Worm (Caenorhabditis elegans): ENCODE results near the gene F08D12.12.

The F08D12.12 gene

DNA sequence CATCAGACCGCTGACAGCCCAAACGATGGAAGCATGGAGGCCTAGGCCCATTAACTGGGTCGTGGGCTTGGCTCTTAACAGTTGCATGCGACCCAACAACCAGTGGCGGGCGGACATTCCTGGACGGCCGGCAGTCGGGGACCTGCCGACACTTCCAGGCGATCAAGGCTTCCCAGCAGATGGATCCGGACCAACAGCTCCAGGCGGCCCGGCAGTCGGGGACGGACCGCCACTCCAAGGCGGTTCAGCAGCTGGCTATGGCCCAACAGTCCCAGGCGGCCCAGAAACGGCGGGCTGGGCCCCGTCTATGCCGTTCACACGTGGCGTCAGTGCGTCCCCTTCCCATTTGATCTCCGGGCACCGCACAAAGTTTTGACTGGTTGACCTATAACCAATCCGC is 45.5 kb downstream of the F08D12.12 start:
- peak; percentile 29 for TF ChIP-seq F57A8.1 (GFP tag; optimal IDR thresholded peaks at IDR 0.05)
- TF ChIP-seq F52B5.7 (tag; optimal IDR thresholded peaks at IDR 0.05) = peak; percentile 52
- 0 out of 2 replicates have a peak, but pooled peaks have one; percentile 9 for TF ChIP-seq dox-1 (GFP tag; IDR thresholded peaks at IDR 0.05)
- TF ChIP-seq madf-3 (GFP tag; IDR thresholded peaks at IDR 0.05) = no peak
- TF ChIP-seq let-526 (GFP tag; IDR thresholded peaks at IDR 0.05) = no peak
- TF ChIP-seq lin-54 (GFP tag; optimal IDR thresholded peaks at IDR 0.05) = no peak
- TF ChIP-seq D2030.7 (GFP tag; IDR thresholded peaks at IDR 0.05) = no peak
- TF ChIP-seq lag-1 (GFP tag; IDR thresholded peaks at IDR 0.05) = no peak
- TF ChIP-seq tlf-1 (GFP tag; optimal IDR thresholded peaks at IDR 0.05) = no peak
- TF ChIP-seq zfh-2 (GFP tag; conservative IDR thresholded peaks at IDR 0.05) = peak; percentile 89
- no peak for TF ChIP-seq ceh-91 (GFP tag; IDR thresholded peaks at IDR 0.05)
- TF ChIP-seq egrh-3 (GFP tag; IDR thresholded peaks at IDR 0.05) = peak; percentile 91
- TF ChIP-seq mel-28 (tag; optimal IDR thresholded peaks at IDR 0.05; ENCODE audit: borderline replicate concordance) = no peak
- TF ChIP-seq F37B4.10 (GFP tag; IDR thresholded peaks at IDR 0.05) = 0 out of 2 replicates have a peak, but pooled peaks have one; percentile 4

DNA sequence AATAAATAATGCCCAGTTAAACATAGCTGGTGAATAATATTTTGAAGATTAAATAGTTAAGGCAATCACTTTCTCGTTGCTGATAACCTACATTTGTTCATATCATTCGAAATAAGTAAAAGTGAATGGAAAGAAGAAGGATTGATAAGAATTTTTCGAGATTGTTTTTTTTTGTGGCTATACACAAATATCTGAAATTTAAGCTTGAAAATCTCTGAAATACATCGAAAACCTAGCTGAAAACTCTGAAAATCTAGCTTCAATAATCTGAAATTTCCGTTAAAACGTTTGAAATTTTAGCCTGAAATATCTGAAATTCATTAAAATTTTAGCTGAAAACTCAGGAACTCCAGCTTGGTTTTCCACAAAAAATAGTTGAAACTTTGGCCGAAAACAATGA is 47.3 kb downstream of the F08D12.12 start, which contains the start of gene T05A8.6:
T05A8.6 (minus strand) TSS at position 101 of the 400 bp plus-strand sequence.
- TF ChIP-seq snpc-4 (GFP tag; optimal IDR thresholded peaks at IDR 0.05) = no peak
- no peak for TF ChIP-seq snpc-4 (tag; optimal IDR thresholded peaks at IDR 0.05)
- no peak for TF ChIP-seq nfya-2 (GFP tag; IDR thresholded peaks at IDR 0.05)

DNA sequence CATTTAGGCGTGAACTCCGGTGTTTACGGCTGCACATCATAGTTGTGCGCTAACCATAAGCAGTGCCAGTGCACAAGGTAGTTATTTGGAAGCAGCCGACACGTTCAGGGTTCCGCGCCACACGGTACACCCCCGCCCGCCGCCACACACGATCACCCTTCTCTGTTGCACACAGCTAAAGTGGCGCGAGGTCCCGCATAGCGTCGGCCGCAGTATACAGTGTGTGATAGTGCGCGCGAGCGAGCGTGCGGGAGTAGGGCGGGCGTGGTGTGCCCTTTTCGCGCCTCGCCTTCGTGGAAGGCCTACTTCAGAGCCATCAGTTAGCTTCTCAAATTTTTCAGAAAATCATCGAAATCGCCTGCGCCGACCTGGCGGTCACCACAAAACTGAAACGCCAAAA is 49.9 kb downstream of the F08D12.12 start:
- no peak for TF ChIP-seq B0336.3 (GFP tag; IDR thresholded peaks at IDR 0.05)
- TF ChIP-seq sptf-2 (GFP tag; optimal IDR thresholded peaks at IDR 0.05) = peak; percentile 14
- peak; percentile 50 for TF ChIP-seq egrh-3 (GFP tag; IDR thresholded peaks at IDR 0.05)
- no peak for TF ChIP-seq ccch-3 (GFP tag; optimal IDR thresholded peaks at IDR 0.05)
- TF ChIP-seq lir-1 (GFP tag; conservative IDR thresholded peaks at IDR 0.05) = no peak
- no peak for TF ChIP-seq rec-8 (tag; optimal IDR thresholded peaks at IDR 0.05)
- TF ChIP-seq zfh-2 (GFP tag; conservative IDR thresholded peaks at IDR 0.05) = peak; percentile 70
- TF ChIP-seq ceh-40 (GFP tag; IDR thresholded peaks at IDR 0.05) = no peak
- no peak for TF ChIP-seq repo-1 (tag; optimal IDR thresholded peaks at IDR 0.05)
- no peak for TF ChIP-seq ztf-25 (GFP tag; IDR thresholded peaks at IDR 0.05)
- no peak for TF ChIP-seq pbrm-1 (GFP tag; IDR thresholded peaks at IDR 0.05)
- no peak for TF ChIP-seq efl-1 (GFP tag; optimal IDR thresholded peaks at IDR 0.05)
- TF ChIP-seq D2030.7 (GFP tag; IDR thresholded peaks at IDR 0.05) = 0 out of 2 replicates have a peak, but pooled peaks have one; percentile 22
- no peak for TF ChIP-seq K12H6.12 (tag; optimal IDR thresholded peaks at IDR 0.05)
- no peak for TF ChIP-seq ceh-79 (tag; optimal IDR thresholded peaks at IDR 0.05)
- TF ChIP-seq Y53F4B.3 (GFP tag; IDR thresholded peaks at IDR 0.05) = no peak
- no peak for TF ChIP-seq let-526 (GFP tag; IDR thresholded peaks at IDR 0.05)
- TF ChIP-seq hlh-12 (tag; optimal IDR thresholded peaks at IDR 0.05) = no peak
- TF ChIP-seq snpc-4 (GFP tag; optimal IDR thresholded peaks at IDR 0.05) = no peak
- peak in 2 of 4 experiments; percentile 30 to 66 for TF ChIP-seq snpc-4 (tag; optimal IDR thresholded peaks at IDR 0.05)
- no peak for TF ChIP-seq F57A8.1 (GFP tag; optimal IDR thresholded peaks at IDR 0.05)

DNA sequence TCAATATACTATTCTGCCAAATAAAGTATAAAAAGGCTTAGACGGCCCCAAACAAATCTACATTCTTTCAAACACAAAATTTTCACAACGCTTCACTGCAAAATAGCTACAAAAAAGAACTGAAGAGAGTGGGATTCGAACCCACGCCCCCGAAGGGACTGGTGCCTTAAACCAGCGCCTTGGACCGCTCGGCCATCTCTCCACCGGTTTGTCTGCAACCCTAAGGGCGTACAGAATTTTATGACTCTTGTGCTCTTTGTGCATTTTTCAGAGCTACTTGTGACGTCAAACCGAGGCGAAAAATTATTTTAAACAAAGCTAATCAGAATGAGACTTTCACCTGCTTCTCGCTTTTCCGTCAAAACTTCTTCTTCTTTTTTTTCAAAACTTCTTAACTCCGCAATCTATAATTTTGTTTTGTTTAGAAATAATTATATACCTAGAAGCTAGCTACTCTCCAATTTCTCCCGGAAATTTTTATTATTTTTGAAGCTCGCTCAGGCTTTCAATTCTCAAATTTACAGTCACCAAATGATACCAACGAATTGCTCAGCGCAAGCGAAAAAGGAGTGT is 50.6 kb downstream of the F08D12.12 start, which contains the start of gene T05A8.8:
T05A8.8 (plus strand) TSS at position 523 of the 573 bp plus-strand sequence.
- TF ChIP-seq sea-2 (GFP tag; IDR thresholded peaks at IDR 0.05) = no peak
- no peak for TF ChIP-seq ztf-26 (tag; optimal IDR thresholded peaks at IDR 0.05)
- TF ChIP-seq bed-2 (GFP tag; IDR thresholded peaks at IDR 0.05) = no peak
- peak; percentile 86 for TF ChIP-seq tbp1 (GFP tag; optimal IDR thresholded peaks at IDR 0.05)
- TF ChIP-seq Y53G8AR.9 (GFP tag; conservative IDR thresholded peaks at IDR 0.05) = no peak
- no peak for TF ChIP-seq F10E7.11 (tag; optimal IDR thresholded peaks at IDR 0.05)
- TF ChIP-seq snpc-4 (GFP tag; optimal IDR thresholded peaks at IDR 0.05) = no peak
- TF ChIP-seq snpc-4 (tag; optimal IDR thresholded peaks at IDR 0.05) = no peak
- peak; percentile 50; the same call in 1 of the 2 replicates for TF ChIP-seq lin-26 (GFP tag; IDR thresholded peaks at IDR 0.05)
- peak; percentile 48 for TF ChIP-seq rpc-1 (optimal IDR thresholded peaks at IDR 0.05)
- TF ChIP-seq rpc-1 (tag; optimal IDR thresholded peaks at IDR 0.05) = peak; percentile 74
- TF ChIP-seq madf-6 (GFP tag; IDR thresholded peaks at IDR 0.05) = peak; percentile 32; the same call in 1 of the 2 replicates
- TF ChIP-seq nhr-120 (GFP tag; IDR thresholded peaks at IDR 0.05) = 0 out of 2 replicates have a peak, but pooled peaks have one; percentile 40
- TF ChIP-seq cebp-2 (GFP tag; IDR thresholded peaks at IDR 0.05) = no peak
- no peak for TF ChIP-seq sptf-2 (GFP tag; optimal IDR thresholded peaks at IDR 0.05)
- no peak for TF ChIP-seq nfya-2 (GFP tag; IDR thresholded peaks at IDR 0.05)
- no peak for TF ChIP-seq F52B5.7 (tag; optimal IDR thresholded peaks at IDR 0.05)
- TF ChIP-seq B0035.1 (tag; optimal IDR thresholded peaks at IDR 0.05) = no peak

Measured in whole organism, young adult.